Fruit fly (Drosophila melanogaster) whole organism, embryonic: ENCODE data around the gene CG15014.

Source experiments
- BEAF-32 ChIP-seq: fragments of 200-800 bp; sonication (Bioruptor generic); optimal IDR thresholded peaks from 3 replicates; lab custom pipeline; 2017; ENCODE audit warnings: missing biosample characterization, missing genetic modification characterization, mild to moderate bottlenecking, moderate library complexity, missing genetic modification reagents
- CG10267 ChIP-seq: fragments of 200-800 bp; sonication (Bioruptor generic); optimal IDR thresholded peaks from 2 replicates; lab custom pipeline; 2018; ENCODE audit warnings: missing biosample characterization, mild to moderate bottlenecking, missing genetic modification characterization, moderate library complexity
- CG11398 ChIP-seq: fragments of 200-800 bp; sonication (Bioruptor generic); optimal IDR thresholded peaks from 2 replicates; lab custom pipeline; 2016; ENCODE audit warnings: missing biosample characterization, missing genetic modification characterization
- CG12659 ChIP-seq: fragments of 200-800 bp; sonication (Bioruptor generic); optimal IDR thresholded peaks from 3 replicates; lab custom pipeline; 2017; ENCODE audit warnings: mild to moderate bottlenecking, missing biosample characterization, missing genetic modification reagents, missing genetic modification characterization
- CG13424 ChIP-seq: fragments of 200-800 bp; sonication (Bioruptor generic); optimal IDR thresholded peaks from 2 replicates; lab custom pipeline; 2019; ENCODE audit warnings: missing biosample characterization, mild to moderate bottlenecking, missing genetic modification characterization, moderate library complexity
- CG14710 ChIP-seq: fragments of 200-800 bp; sonication (Bioruptor generic); optimal IDR thresholded peaks from 3 replicates; lab custom pipeline; 2019; ENCODE audit warnings: missing biosample characterization, mild to moderate bottlenecking, missing genetic modification characterization, moderate library complexity
- CG1529 ChIP-seq: fragments of 200-800 bp; sonication (Bioruptor generic); optimal IDR thresholded peaks from 3 replicates; lab custom pipeline; 2018; ENCODE audit warnings: missing biosample characterization, missing genetic modification characterization
- CG15479 ChIP-seq: fragments of 200-800 bp; sonication (Bioruptor generic); optimal IDR thresholded peaks from 3 replicates; lab custom pipeline; 2019; ENCODE audit warnings: missing biosample characterization, mild to moderate bottlenecking, missing genetic modification characterization, moderate library complexity
- CG15514 ChIP-seq: fragments of 200-800 bp; sonication (Bioruptor generic); optimal IDR thresholded peaks from 3 replicates; lab custom pipeline; 2017; ENCODE audit warnings: missing biosample characterization, missing genetic modification characterization, mild to moderate bottlenecking, moderate library complexity, missing genetic modification reagents
- CG15696 ChIP-seq: fragments of 200-800 bp; sonication (Bioruptor generic); optimal IDR thresholded peaks from 2 replicates; lab custom pipeline; 2019; ENCODE audit warnings: missing biosample characterization, mild to moderate bottlenecking, missing genetic modification characterization, moderate library complexity
- CG17361 ChIP-seq: fragments of 200-800 bp; sonication (Bioruptor generic); IDR thresholded peaks from 3 replicates; pipeline ENCODE4 v1.3.6; 2022; ENCODE audit warnings: missing biosample characterization, missing genetic modification characterization
- CG1792 ChIP-seq: fragments of 200-800 bp; sonication (Bioruptor generic); optimal IDR thresholded peaks from 2 replicates; lab custom pipeline; 2016; ENCODE audit warnings: missing biosample characterization, missing genetic modification characterization
- CG18011 ChIP-seq: fragments of 200-800 bp; sonication (Bioruptor generic); optimal IDR thresholded peaks from 2 replicates; lab custom pipeline; 2017; ENCODE audit warnings: missing biosample characterization, missing genetic modification characterization, mild to moderate bottlenecking, moderate library complexity, missing genotype
- CG1832 ChIP-seq: fragments of 200-800 bp; sonication (Bioruptor generic); optimal IDR thresholded peaks from 2 replicates; lab custom pipeline; 2017; ENCODE audit warnings: missing biosample characterization, mild to moderate bottlenecking, missing genetic modification characterization, inconsistent platforms
- CG31388 ChIP-seq: fragments of 200-800 bp; sonication (Bioruptor generic); optimal IDR thresholded peaks from 2 replicates; lab custom pipeline; 2016; ENCODE audit warnings: missing biosample characterization, missing genetic modification characterization
- CG32767 ChIP-seq: fragments of 200-800 bp; sonication (Bioruptor generic); IDR thresholded peaks from 2 replicates; pipeline ENCODE4 v1.3.6; 2022; ENCODE audit warnings: missing biosample characterization, missing genetic modification characterization
- CG32772 ChIP-seq: fragments of 200-800 bp; sonication (Bioruptor generic); IDR thresholded peaks from 2 replicates; pipeline ENCODE4 v1.3.6; 2022; ENCODE audit warnings: missing biosample characterization, missing genetic modification characterization
- CG3847 ChIP-seq: fragments of 200-800 bp; sonication (Bioruptor generic); IDR thresholded peaks from 2 replicates; pipeline ENCODE4 v1.3.6; 2022; ENCODE audit warnings: missing biosample characterization, missing genetic modification characterization
- CG4360 ChIP-seq: fragments of 200-800 bp; sonication (Bioruptor generic); IDR thresholded peaks from 2 replicates; pipeline ENCODE4 v1.3.6; 2022; ENCODE audit warnings: missing biosample characterization, missing genetic modification characterization
- CG8281 ChIP-seq: fragments of 200-800 bp; sonication (Bioruptor generic); optimal IDR thresholded peaks from 2 replicates; lab custom pipeline; 2018; ENCODE audit warnings: missing biosample characterization, mild to moderate bottlenecking, missing genetic modification characterization, moderate library complexity
- CG9797 ChIP-seq: fragments of 200-800 bp; sonication (Bioruptor generic); optimal IDR thresholded peaks from 3 replicates; lab custom pipeline; 2018; ENCODE audit warnings: missing biosample characterization, mild to moderate bottlenecking, missing genetic modification characterization
- CoRest ChIP-seq: fragments of 200-800 bp; sonication (Bioruptor generic); optimal IDR thresholded peaks from 3 replicates; lab custom pipeline; 2018; ENCODE audit warnings: missing biosample characterization, mild to moderate bottlenecking, missing genetic modification characterization, moderate library complexity
- D ChIP-seq, 2 experiments: fragments of 200-800 bp in 1 of 2; fragments of >200 bp in 1 of 2; sonication (Bioruptor generic) in 1 of 2; optimal IDR thresholded peaks; 2 replicates in 1 of 2; 3 replicates in 1 of 2; lab custom pipeline; 2017; ENCODE audit warnings: mild to moderate bottlenecking in 1 of 2, missing biosample characterization in 1 of 2, missing genetic modification characterization in 1 of 2, missing genetic modification reagents in 1 of 2
- Dbx ChIP-seq: fragments of 200-800 bp; sonication (Bioruptor generic); IDR thresholded peaks from 3 replicates; pipeline ENCODE4 v1.3.6; 2022; ENCODE audit warnings: missing biosample characterization, missing genetic modification characterization
- Dp ChIP-seq: fragments of 200-800 bp; sonication (Bioruptor generic); optimal IDR thresholded peaks from 2 replicates; lab custom pipeline; 2018; ENCODE audit warnings: missing biosample characterization, mild to moderate bottlenecking, missing genetic modification characterization, moderate library complexity
- E2f2 ChIP-seq: fragments of 200-800 bp; sonication (Bioruptor generic); IDR thresholded peaks from 2 replicates; pipeline ENCODE4 v1.3.6; 2022; ENCODE audit warnings: missing biosample characterization, missing genetic modification characterization
- Gug ChIP-seq: fragments of 200-800 bp; sonication (Bioruptor generic); IDR thresholded peaks from 4 replicates; pipeline ENCODE4 v1.3.6; 2022; ENCODE audit warnings: missing biosample characterization, missing genetic modification characterization
- Med ChIP-seq: fragments of 200-800 bp; sonication (Bioruptor generic); peaks from one replicate; lab custom pipeline; 2016; ENCODE audit warnings: missing biosample characterization, missing genetic modification characterization, mild to moderate bottlenecking, inconsistent platforms, moderate library complexity
- Myb ChIP-seq: fragments of 200-800 bp; sonication (Bioruptor generic); optimal IDR thresholded peaks from 2 replicates; lab custom pipeline; 2016; ENCODE audit warnings: missing biosample characterization, missing genetic modification characterization
- NC2β ChIP-seq: fragments of 200-800 bp; sonication (Bioruptor generic); optimal IDR thresholded peaks from 2 replicates; lab custom pipeline; 2016; ENCODE audit warnings: missing biosample characterization, missing genetic modification characterization
- Oaz ChIP-seq: fragments of 200-800 bp; sonication (Bioruptor generic); IDR thresholded peaks from 2 replicates; pipeline ENCODE4 v1.3.6; 2022; ENCODE audit warnings: missing biosample characterization, missing genetic modification characterization
- Opbp ChIP-seq: fragments of 200-800 bp; sonication (Bioruptor generic); IDR thresholded peaks from 3 replicates; pipeline ENCODE4 v1.3.6; 2022; ENCODE audit warnings: missing biosample characterization, missing genetic modification characterization; ENCODE audit not compliant: partially characterized antibody
- Sin3A ChIP-seq: fragments of >200 bp; optimal IDR thresholded peaks from 2 replicates; lab custom pipeline; 2018
- cas ChIP-seq: fragments of 200-800 bp; sonication (Bioruptor generic); IDR thresholded peaks from 2 replicates; pipeline ENCODE4 v1.3.6; 2022; ENCODE audit warnings: missing biosample characterization, missing genetic modification characterization
- ci ChIP-seq: fragments of 200-800 bp; sonication (Bioruptor generic); IDR thresholded peaks from 3 replicates; pipeline ENCODE4 v1.3.6; 2022; ENCODE audit warnings: missing biosample characterization, missing genetic modification characterization
- dmrt11E ChIP-seq: fragments of 200-800 bp; sonication (Bioruptor generic); optimal IDR thresholded peaks from 3 replicates; lab custom pipeline; 2018; ENCODE audit warnings: missing biosample characterization, mild to moderate bottlenecking, missing genetic modification characterization, moderate library complexity
- gem ChIP-seq: fragments of 200-800 bp; sonication (Bioruptor generic); optimal IDR thresholded peaks from 2 replicates; lab custom pipeline; 2019; ENCODE audit warnings: missing biosample characterization, mild to moderate bottlenecking, missing genetic modification characterization, moderate library complexity
- gfzf ChIP-seq: fragments of 200-800 bp; sonication (Bioruptor generic); optimal IDR thresholded peaks from 2 replicates; lab custom pipeline; 2016; ENCODE audit warnings: missing biosample characterization, mild to moderate bottlenecking, missing genetic modification characterization, moderate library complexity
- gsb-n ChIP-seq: fragments of 200-800 bp; sonication (Bioruptor generic); optimal IDR thresholded peaks from 3 replicates; lab custom pipeline; 2018; ENCODE audit warnings: missing biosample characterization, mild to moderate bottlenecking, missing genetic modification characterization
- kah ChIP-seq: fragments of 200-800 bp; sonication (Bioruptor generic); optimal IDR thresholded peaks from 2 replicates; lab custom pipeline; 2018; ENCODE audit warnings: missing biosample characterization, mild to moderate bottlenecking, missing genetic modification characterization
- klu ChIP-seq: fragments of 200-800 bp; sonication (Bioruptor generic); IDR thresholded peaks from 2 replicates; pipeline ENCODE4 v1.3.6; 2022; ENCODE audit warnings: missing biosample characterization, missing genetic modification characterization
- maf-S ChIP-seq: fragments of 200-800 bp; sonication (Bioruptor generic); optimal IDR thresholded peaks from 2 replicates; lab custom pipeline; 2016; ENCODE audit warnings: missing biosample characterization, missing genetic modification characterization
- mam ChIP-seq: fragments of 200-800 bp; sonication (Bioruptor generic); optimal IDR thresholded peaks from 3 replicates; lab custom pipeline; 2016; ENCODE audit warnings: missing biosample characterization, missing genetic modification characterization
- mirr ChIP-seq: fragments of 200-800 bp; sonication (Bioruptor generic); optimal IDR thresholded peaks from 3 replicates; lab custom pipeline; 2018; ENCODE audit warnings: missing biosample characterization, mild to moderate bottlenecking, missing genetic modification characterization
- pan ChIP-seq, 4 experiments: fragments of >200 bp in 3 of 4; fragments of 200-800 bp in 1 of 4; sonication (Bioruptor generic) in 1 of 4; optimal IDR thresholded peaks in 3 of 4; IDR thresholded peaks in 1 of 4; 2 replicates each; pipeline versions ENCODE4 v1.3.6 to Lab custom; 2017 to 2022; ENCODE audit warnings: missing biosample characterization in 2 of 4, missing genetic modification characterization in 2 of 4, mixed read lengths in 1 of 4
- pzg ChIP-seq: fragments of 200-800 bp; sonication (Bioruptor generic); optimal IDR thresholded peaks from 3 replicates; lab custom pipeline; 2018; ENCODE audit warnings: missing biosample characterization, mild to moderate bottlenecking, missing genetic modification characterization, moderate library complexity
- ranshi ChIP-seq: fragments of 200-800 bp; sonication (Bioruptor generic); IDR thresholded peaks from 2 replicates; pipeline ENCODE4 v1.3.6; 2022; ENCODE audit warnings: missing biosample characterization, missing genetic modification characterization
- rib ChIP-seq: fragments of 200-800 bp; sonication (Bioruptor generic); IDR thresholded peaks from 2 replicates; pipeline ENCODE4 v1.3.6; 2022; ENCODE audit warnings: missing biosample characterization, missing genetic modification characterization
- so ChIP-seq: fragments of 200-800 bp; sonication (Bioruptor generic); IDR thresholded peaks from 3 replicates; pipeline ENCODE4 v1.3.6; 2022; ENCODE audit warnings: missing biosample characterization, missing genetic modification characterization
- trem ChIP-seq: fragments of 200-800 bp; optimal IDR thresholded peaks from 3 replicates; lab custom pipeline; 2019; ENCODE audit warnings: missing biosample characterization, mild to moderate bottlenecking, missing genetic modification characterization, moderate library complexity
- twi ChIP-seq: fragments of 200-800 bp; optimal IDR thresholded peaks from 2 replicates; lab custom pipeline; 2019; ENCODE audit warnings: missing biosample characterization, mild to moderate bottlenecking, missing genetic modification characterization, moderate library complexity

Gene CG15014

dm6 chr3L:4277796-4278195 is 44.3 kb downstream of the CG15014 start, which contains the start of gene Ctl1:
TSS of gene Ctl1 (plus strand) at chr3L:4277962.
- TF ChIP-seq ci (GFP tag; lab: Robert Waterston, UW) (no peak), NC2β (GFP tag; lab: Kevin White, UChicago) (no peak), CG15514 (GFP tag; lab: Kevin White, UChicago) (peak; percentile 51), rib (GFP tag; lab: Robert Waterston, UW) (no peak), Oaz (GFP tag; lab: Robert Waterston, UW) (no peak), dmrt11E (tag; lab: Kevin White, UChicago) (no peak), mam (GFP tag; lab: Kevin White, UChicago) (no peak), Dp (GFP tag; lab: Kevin White, UChicago) (peak; percentile 91), D (optimal IDR thresholded peaks at IDR 0.05; lab: Kevin White, UChicago) (no peak), D (GFP tag; optimal IDR thresholded peaks at IDR 0.05; lab: Kevin White, UChicago) (no peak), gfzf (GFP tag; lab: Kevin White, UChicago) (peak; percentile 88), BEAF-32 (GFP tag; lab: Kevin White, UChicago) (peak; percentile 11), CG32772 (GFP tag; lab: Robert Waterston, UW) (no peak), CG32767 (GFP tag; lab: Robert Waterston, UW) (no peak), CG1529 (GFP tag; lab: Kevin White, UChicago) (no peak), pan (optimal IDR thresholded peaks at IDR 0.05; lab: Kevin White, UChicago) (no peak), pan (GFP tag; optimal IDR thresholded peaks at IDR 0.05 in 1 of 2, IDR thresholded peaks at IDR 0.05 in 1 of 2) (no peak), E2f2 (GFP tag; lab: Robert Waterston, UW) (peak; percentile 95), CG13424 (no peak), CG4360 (peak; percentile 90), CG15696 (tag; lab: Kevin White, UChicago) (no peak), CG14710 (tag; lab: Kevin White, UChicago) (peak; percentile 12), maf-S (GFP tag; lab: Kevin White, UChicago) (no peak), cas (GFP tag; lab: Robert Waterston, UW) (no peak), CG1792 (no peak), Med (GFP tag; lab: Kevin White, UChicago) (peak; percentile 55), CG8281 (tag; lab: Kevin White, UChicago) (peak; percentile 16), trem (tag; lab: Kevin White, UChicago) (peak; percentile 42), CG10267 (tag; lab: Kevin White, UChicago) (peak; percentile 26), CG17361 (GFP tag; lab: Robert Waterston, UW) (no peak), CG3847 (GFP tag; lab: Robert Waterston, UW) (peak; percentile 26; the same call in 1 of the 2 replicates), kah (GFP tag; lab: Kevin White, UChicago) (peak; percentile 88), pzg (GFP tag; lab: Kevin White, UChicago) (peak; percentile 62), Opbp (no peak), Myb (GFP tag; lab: Kevin White, UChicago) (peak; percentile 35), ranshi (GFP tag; lab: Robert Waterston, UW) (no peak), CG31388 (GFP tag; lab: Kevin White, UChicago) (no peak), Sin3A (lab: Kevin White, UChicago) (peak; percentile 19), Gug (GFP tag; lab: Robert Waterston, UW) (no peak), CG1832 (no peak), Dbx (GFP tag; lab: Robert Waterston, UW) (no peak), CG9797 (GFP tag; lab: Kevin White, UChicago) (peak; percentile 84), gsb-n (tag; lab: Kevin White, UChicago) (no peak), klu (GFP tag; lab: Robert Waterston, UW) (no peak), CoRest (no peak), so (no peak), CG15479 (GFP tag; lab: Kevin White, UChicago) (peak; percentile 5), twi (tag; lab: Kevin White, UChicago) (no peak), gem (tag; lab: Kevin White, UChicago) (no peak), CG12659 (GFP tag; lab: Kevin White, UChicago) (peak; percentile 13), CG18011 (GFP tag; lab: Kevin White, UChicago) (no peak), CG11398 (GFP tag; lab: Kevin White, UChicago) (no peak), mirr (GFP tag; lab: Kevin White, UChicago) (no peak)
